Worm (Caenorhabditis elegans): ENCODE data around the gene F14F8.8.

DNA sequence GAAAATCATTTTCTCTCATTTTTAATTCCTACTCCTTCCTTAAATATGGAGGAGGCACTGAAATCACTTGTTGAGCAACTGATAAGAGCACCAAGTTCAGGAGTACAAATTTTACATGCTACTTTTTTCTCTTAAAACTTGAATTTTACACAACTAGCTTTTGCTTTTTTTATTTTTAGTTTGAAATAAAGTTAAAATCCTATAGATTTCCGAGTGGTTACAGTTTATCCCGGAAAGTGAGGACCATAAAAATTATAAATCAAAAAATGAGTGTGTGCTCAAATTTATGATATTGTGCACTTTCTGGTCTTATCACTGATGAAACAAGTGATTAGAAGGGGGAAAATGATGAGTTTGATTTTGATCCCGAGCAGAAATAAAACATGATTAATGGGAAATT, 44.1 kb downstream of the F14F8.8 start, which contains the start of gene oac-53:
- no peak for TF ChIP-seq dao-5 (tag; optimal IDR thresholded peaks at IDR 0.05)
- no peak for TF ChIP-seq W03F9.2 (tag; optimal IDR thresholded peaks at IDR 0.05)
